Worm (Caenorhabditis elegans) whole organism, L1 larva: Measurements from ENCODE around the gene cyp-14A4.

Experiments
- elt-2 ChIP-seq: sonication (generic microtip); optimal IDR thresholded peaks from 2 replicates; lab custom pipeline; 2016; ENCODE audit warnings: missing genetic modification characterization, mild to moderate bottlenecking, inconsistent platforms, missing compliant biosample characterization, missing genetic modification reagents
- pqm-1 ChIP-seq: sonication (generic microtip); optimal IDR thresholded peaks from 3 replicates; lab custom pipeline; 2017; ENCODE audit warnings: missing biosample characterization, missing genetic modification characterization

DNA sequence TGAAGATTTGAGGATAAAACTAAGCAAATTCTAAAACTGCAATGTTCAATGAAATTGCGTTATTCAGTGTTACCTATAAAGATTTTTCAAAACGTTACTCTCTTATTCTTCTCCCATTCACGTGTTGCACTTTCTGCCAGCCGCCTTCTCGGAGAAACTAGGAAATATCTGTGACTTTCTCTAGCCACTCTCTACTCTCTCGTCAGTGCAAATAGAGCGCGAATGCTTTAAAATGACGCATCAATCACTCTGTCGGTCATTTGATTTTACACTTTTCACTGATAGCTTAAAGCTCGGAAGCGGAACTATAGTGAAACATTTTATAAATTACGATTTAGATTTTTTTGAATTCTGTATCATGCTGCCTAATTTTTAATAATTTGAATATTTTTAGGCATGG is 44.9 kb upstream of the cyp-14A4 start:
- TF ChIP-seq elt-2 (tag; lab: Kevin White, UChicago) (peak; percentile 61), pqm-1 (tag; lab: Kevin White, UChicago) (no peak)
